Worm (Caenorhabditis elegans) whole organism, L2 larva: ENCODE data around the gene lido-9.

Experiments
- alr-1 ChIP-seq: fragments of 150-350 bp; optimal IDR thresholded peaks from 2 replicates; lab custom pipeline; 2014; ENCODE audit warnings: missing biosample characterization, missing genetic modification characterization
- crh-2 ChIP-seq: sonication (generic microtip); optimal IDR thresholded peaks from 2 replicates; lab custom pipeline; 2017; ENCODE audit warnings: missing biosample characterization, missing genetic modification characterization
- skn-1 ChIP-seq: sonication (generic microtip); optimal IDR thresholded peaks from 2 replicates; lab custom pipeline; 2017; ENCODE audit warnings: missing biosample characterization, missing genetic modification characterization

ce11 chrII:3034914-3035313, 34.3 kb downstream of the lido-9 start:
- TF ChIP-seq skn-1: no peak
- no peak for TF ChIP-seq alr-1 (tag; lab: Kevin White, UChicago)
- TF ChIP-seq crh-2 (tag; lab: Kevin White, UChicago): no peak
